Fruit fly (Drosophila melanogaster) whole organism, adult: ENCODE measurements around the gene CG33080.

Source experiments
- CG11617 ChIP-seq: fragments of 200-800 bp; sonication (Bioruptor generic); optimal IDR thresholded peaks from 2 replicates; lab custom pipeline; 2017; ENCODE audit warnings: mild to moderate bottlenecking, missing biosample characterization, missing genetic modification reagents, missing genetic modification characterization
- CG12768 ChIP-seq: fragments of 200-800 bp; sonication (Bioruptor generic); optimal IDR thresholded peaks from 2 replicates; lab custom pipeline; 2017; ENCODE audit warnings: missing biosample characterization, missing genetic modification characterization, mild to moderate bottlenecking, moderate library complexity, missing genetic modification reagents
- CG14711 ChIP-seq: fragments of 200-800 bp; sonication (Bioruptor generic); optimal IDR thresholded peaks from 2 replicates; lab custom pipeline; 2018; ENCODE audit warnings: missing biosample characterization, mild to moderate bottlenecking, missing genetic modification characterization, moderate library complexity
- CG1620 ChIP-seq: fragments of 200-800 bp; sonication (Bioruptor generic); optimal IDR thresholded peaks from 2 replicates; lab custom pipeline; 2016; ENCODE audit warnings: missing biosample characterization, missing genetic modification characterization
- CG33017 ChIP-seq: fragments of 200-800 bp; sonication (Bioruptor generic); optimal IDR thresholded peaks from 2 replicates; lab custom pipeline; 2018; ENCODE audit warnings: missing biosample characterization, mild to moderate bottlenecking, missing genetic modification characterization, moderate library complexity
- CG5204 ChIP-seq: fragments of 200-800 bp; sonication (Bioruptor generic); optimal IDR thresholded peaks from 2 replicates; lab custom pipeline; 2016; ENCODE audit warnings: missing biosample characterization, missing genetic modification characterization
- CG7045 ChIP-seq: fragments of 200-800 bp; sonication (Bioruptor generic); optimal IDR thresholded peaks from 2 replicates; lab custom pipeline; 2017; ENCODE audit warnings: missing biosample characterization, mild to moderate bottlenecking, missing genetic modification characterization
- CG7101 ChIP-seq: fragments of 200-800 bp; sonication (Bioruptor generic); optimal IDR thresholded peaks from 2 replicates; lab custom pipeline; 2018; ENCODE audit warnings: missing biosample characterization, mild to moderate bottlenecking, missing genetic modification characterization, moderate library complexity
- Clk ChIP-seq: fragments of 200-800 bp; sonication (Bioruptor generic); optimal IDR thresholded peaks from 2 replicates; lab custom pipeline; 2017; ENCODE audit warnings: missing biosample characterization, missing genetic modification characterization
- Crg-1 ChIP-seq: fragments of 200-800 bp; sonication (Bioruptor generic); optimal IDR thresholded peaks from 2 replicates; lab custom pipeline; 2016; ENCODE audit warnings: missing biosample characterization, missing genetic modification characterization
- Hr96 ChIP-seq: fragments of 200-800 bp; sonication (Bioruptor generic); optimal IDR thresholded peaks from 2 replicates; lab custom pipeline; 2016; ENCODE audit warnings: missing biosample characterization, missing genetic modification characterization
- Mnt ChIP-seq: fragments of 200-800 bp; sonication (Bioruptor generic); optimal IDR thresholded peaks from 2 replicates; lab custom pipeline; 2016; ENCODE audit warnings: missing biosample characterization, mild to moderate bottlenecking, missing genetic modification characterization
- bab1 ChIP-seq: fragments of 200-800 bp; sonication (Bioruptor generic); optimal IDR thresholded peaks from 3 replicates; lab custom pipeline; 2019; ENCODE audit warnings: missing biosample characterization, mild to moderate bottlenecking, missing genetic modification characterization, moderate library complexity
- cic ChIP-seq: fragments of 200-800 bp; sonication (Bioruptor generic); optimal IDR thresholded peaks from 2 replicates; lab custom pipeline; 2017; ENCODE audit warnings: missing biosample characterization, mild to moderate bottlenecking, missing genetic modification characterization, moderate library complexity
- cnc ChIP-seq, 2 experiments: fragments of >200 bp; optimal IDR thresholded peaks; 2 replicates each; lab custom pipeline; 2017
- kay ChIP-seq: fragments of 200-800 bp; sonication (Bioruptor generic); peaks from one replicate; lab custom pipeline; 2016; ENCODE audit warnings: missing biosample characterization, missing genetic modification characterization, borderline replicate concordance
- ovo ChIP-seq: fragments of 200-800 bp; sonication (Bioruptor generic); optimal IDR thresholded peaks from 2 replicates; lab custom pipeline; 2016; ENCODE audit warnings: missing biosample characterization, missing genetic modification characterization
- pad ChIP-seq: fragments of 200-800 bp; sonication (Bioruptor generic); optimal IDR thresholded peaks from 3 replicates; lab custom pipeline; 2017; ENCODE audit warnings: missing biosample characterization, missing genetic modification characterization, mild to moderate bottlenecking, moderate library complexity, missing genetic modification reagents
- tj ChIP-seq: fragments of 200-800 bp; sonication (Bioruptor generic); optimal IDR thresholded peaks from 3 replicates; lab custom pipeline; 2017; ENCODE audit warnings: missing biosample characterization, mild to moderate bottlenecking, missing genetic modification characterization, moderate library complexity
- toe ChIP-seq: fragments of 200-800 bp; sonication (Bioruptor generic); optimal IDR thresholded peaks from 2 replicates; lab custom pipeline; 2016; ENCODE audit warnings: missing biosample characterization, missing genetic modification characterization

Gene CG33080

DNA sequence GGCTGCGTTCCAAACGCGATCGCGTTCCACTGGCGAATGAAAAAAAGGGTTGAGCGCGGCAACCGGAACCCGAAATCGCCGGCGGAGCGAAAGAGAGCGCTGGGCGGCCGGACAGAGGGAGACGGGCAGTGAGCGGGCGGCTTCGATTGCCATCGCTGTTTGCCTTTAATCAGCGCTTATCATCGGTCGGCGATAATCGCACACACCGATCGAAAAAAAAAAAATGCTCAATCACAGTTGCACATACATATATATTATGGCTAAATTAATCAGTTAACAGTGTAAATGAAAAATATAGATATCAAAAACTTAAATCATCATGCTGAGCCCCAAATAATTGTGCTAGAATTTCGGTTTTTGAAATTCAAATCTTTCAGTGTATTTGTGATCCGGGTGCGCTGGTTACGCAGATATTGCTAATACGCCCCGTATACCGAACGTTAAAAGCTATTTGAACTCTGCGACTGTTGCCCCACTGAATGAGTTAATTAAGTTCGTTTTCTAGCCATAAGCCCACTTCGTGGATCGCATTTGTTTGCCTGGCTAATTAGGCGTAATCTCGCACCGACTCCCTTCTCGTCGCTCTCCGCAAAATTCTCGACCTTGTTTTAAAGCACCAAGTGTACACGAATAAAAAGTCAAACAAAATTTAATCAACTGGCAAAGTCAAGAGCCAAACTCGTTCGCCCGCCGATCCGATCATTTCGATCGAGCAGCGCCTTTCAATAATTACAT, at the start of gene CG33080:
TSS of gene CG33080 (minus strand) at position 38 of the 735 bp plus-strand sequence.
- TF ChIP-seq CG33017: no peak
- TF ChIP-seq CG12768 (GFP tag; lab: Kevin White, UChicago): no peak
- TF ChIP-seq CG7045 (GFP tag; lab: Kevin White, UChicago): no peak
- no peak for TF ChIP-seq tj (GFP tag; lab: Kevin White, UChicago)
- no peak for TF ChIP-seq kay
- TF ChIP-seq Crg-1 (GFP tag; lab: Kevin White, UChicago): no peak
- no peak for TF ChIP-seq toe (GFP tag; lab: Kevin White, UChicago)
- TF ChIP-seq ovo (GFP tag; lab: Kevin White, UChicago): no peak
- TF ChIP-seq cic (GFP tag; lab: Kevin White, UChicago): no peak
- peak; percentile 2 for TF ChIP-seq CG14711 (tag; lab: Kevin White, UChicago)
- TF ChIP-seq cnc (optimal IDR thresholded peaks at IDR 0.05; lab: Kevin White, UChicago): no peak
- TF ChIP-seq pad (GFP tag; lab: Kevin White, UChicago): no peak
- TF ChIP-seq Hr96 (GFP tag; lab: Kevin White, UChicago): no peak
- no peak for TF ChIP-seq Clk (GFP tag; lab: Kevin White, UChicago)
- TF ChIP-seq bab1 (GFP tag; lab: Kevin White, UChicago): no peak
- TF ChIP-seq CG7101 (tag; lab: Kevin White, UChicago): peak; percentile 3
- no peak for TF ChIP-seq CG5204
- TF ChIP-seq CG11617 (GFP tag; lab: Kevin White, UChicago): no peak

DNA sequence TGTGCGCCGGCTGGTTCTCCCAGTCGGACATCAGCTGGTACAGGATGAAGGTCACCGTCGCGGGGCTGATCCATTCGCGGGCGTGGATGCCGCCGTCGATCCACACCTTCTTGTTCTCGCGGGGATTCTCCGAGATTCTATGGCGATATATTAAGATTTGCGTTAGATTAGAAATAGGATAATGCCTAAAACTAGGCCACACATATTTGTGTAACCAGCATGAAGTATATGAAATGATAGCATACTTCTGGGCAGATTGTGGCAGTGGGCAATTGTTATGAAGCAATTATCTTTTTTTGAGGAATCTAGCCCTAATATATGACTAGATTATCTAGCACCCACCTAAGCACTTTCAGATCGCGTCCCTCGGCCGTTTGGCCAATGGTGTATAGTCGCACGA, 49.2 kb upstream of the CG33080 start:
- TF ChIP-seq Mnt: no peak
- TF ChIP-seq cic (GFP tag; lab: Kevin White, UChicago): no peak
- TF ChIP-seq CG11617 (GFP tag; lab: Kevin White, UChicago): no peak
- TF ChIP-seq bab1 (GFP tag; lab: Kevin White, UChicago): no peak
- TF ChIP-seq cnc (optimal IDR thresholded peaks at IDR 0.05; lab: Kevin White, UChicago): no peak
- TF ChIP-seq CG1620: no peak
- no peak for TF ChIP-seq kay
- no peak for TF ChIP-seq CG5204
- TF ChIP-seq tj (GFP tag; lab: Kevin White, UChicago): no peak
- TF ChIP-seq CG7101 (tag; lab: Kevin White, UChicago): no peak
- TF ChIP-seq CG7045 (GFP tag; lab: Kevin White, UChicago): no peak
- TF ChIP-seq Crg-1 (GFP tag; lab: Kevin White, UChicago): no peak
- TF ChIP-seq CG14711 (tag; lab: Kevin White, UChicago): no peak
- no peak for TF ChIP-seq CG33017
- no peak for TF ChIP-seq Clk (GFP tag; lab: Kevin White, UChicago)
- TF ChIP-seq CG12768 (GFP tag; lab: Kevin White, UChicago): no peak
- TF ChIP-seq ovo (GFP tag; lab: Kevin White, UChicago): no peak

DNA sequence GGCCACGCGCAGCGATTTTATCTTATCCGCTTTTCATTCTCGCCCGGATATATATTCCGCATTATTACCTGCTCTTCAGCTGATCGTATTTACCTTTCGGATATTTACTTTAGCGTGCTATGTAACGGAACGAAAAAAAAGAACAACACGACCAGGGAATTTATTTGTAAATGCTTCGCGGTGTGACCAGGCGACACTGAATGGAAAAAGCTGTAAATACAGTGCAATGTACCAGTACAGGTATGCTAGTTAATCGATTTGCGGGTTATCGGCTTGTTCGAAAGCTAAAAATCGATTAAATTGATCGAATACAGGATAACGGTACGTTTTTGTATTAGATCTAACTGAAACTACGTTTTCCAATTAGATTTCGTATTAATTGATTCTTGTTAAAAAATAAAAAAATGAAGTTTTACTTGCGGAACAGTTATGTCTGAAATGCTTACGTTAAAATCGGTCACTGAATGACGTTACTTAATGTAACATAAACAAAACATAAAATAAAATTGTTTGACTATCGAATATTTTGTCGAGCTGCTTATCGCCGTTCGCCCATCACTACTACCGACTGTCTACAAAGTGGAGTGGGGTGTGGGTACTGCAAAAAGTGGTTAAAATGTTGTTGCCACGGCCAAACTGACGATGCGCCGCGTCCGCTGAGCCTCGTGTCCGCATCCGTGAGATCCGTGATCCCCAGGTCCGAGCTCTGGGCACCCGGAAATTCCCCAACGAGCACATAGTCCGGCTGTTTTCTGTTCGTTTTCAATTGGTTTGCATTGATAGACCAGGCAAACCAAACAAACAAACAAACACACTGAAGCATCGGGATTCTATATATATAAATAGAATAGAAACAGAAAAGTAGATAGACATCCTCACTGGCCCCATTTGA, 46.7 kb upstream of the CG33080 start, which contains the start of the genes MAPk-Ak2 and CG42699:
TSS of gene MAPk-Ak2 (minus strand) at position 203 of the 892 bp plus-strand sequence.
TSS of gene CG42699 (plus strand) at position 553 of the 892 bp plus-strand sequence.
- TF ChIP-seq kay (peak; percentile 85), Clk (GFP tag; lab: Kevin White, UChicago) (peak; percentile 28), toe (GFP tag; lab: Kevin White, UChicago) (peak; percentile 52), CG7045 (GFP tag; lab: Kevin White, UChicago) (peak; percentile 59), CG12768 (GFP tag; lab: Kevin White, UChicago) (peak; percentile 86), CG5204 (no peak), bab1 (GFP tag; lab: Kevin White, UChicago) (peak; percentile 63), CG11617 (GFP tag; lab: Kevin White, UChicago) (peak; percentile 90), cnc (optimal IDR thresholded peaks at IDR 0.05; lab: Kevin White, UChicago) (no peak), CG1620 (peak; percentile 95), CG14711 (tag; lab: Kevin White, UChicago) (peak; percentile 70), CG33017 (peak; percentile 56), Mnt (peak; percentile 94), Crg-1 (GFP tag; lab: Kevin White, UChicago) (peak; percentile 97), tj (GFP tag; lab: Kevin White, UChicago) (peak; percentile 59), Hr96 (GFP tag; lab: Kevin White, UChicago) (no peak), cic (GFP tag; lab: Kevin White, UChicago) (peak; percentile 89), pad (GFP tag; lab: Kevin White, UChicago) (peak; percentile 77), CG7101 (tag; lab: Kevin White, UChicago) (peak; percentile 90), ovo (GFP tag; lab: Kevin White, UChicago) (peak; percentile 98)

dm6 chrX:5763443-5764000, 45.9 kb upstream of the CG33080 start:
- no peak for TF ChIP-seq Mnt
- no peak for TF ChIP-seq ovo (GFP tag; lab: Kevin White, UChicago)
- no peak for TF ChIP-seq CG11617 (GFP tag; lab: Kevin White, UChicago)
- TF ChIP-seq tj (GFP tag; lab: Kevin White, UChicago): no peak
- TF ChIP-seq bab1 (GFP tag; lab: Kevin White, UChicago): no peak
- TF ChIP-seq Clk (GFP tag; lab: Kevin White, UChicago): no peak
- TF ChIP-seq cnc (optimal IDR thresholded peaks at IDR 0.05; lab: Kevin White, UChicago): no peak
- TF ChIP-seq CG7045 (GFP tag; lab: Kevin White, UChicago): no peak
